Fruit fly (Drosophila melanogaster) whole organism: ENCODE data around the gene Pkd2.

Experiments used
- Dll ChIP-seq: fragments of >200 bp; optimal IDR thresholded peaks from 2 replicates; lab custom pipeline; 2017
- psq ChIP-seq: fragments of >200 bp; optimal IDR thresholded peaks from 2 replicates; lab custom pipeline; 2017

DNA sequence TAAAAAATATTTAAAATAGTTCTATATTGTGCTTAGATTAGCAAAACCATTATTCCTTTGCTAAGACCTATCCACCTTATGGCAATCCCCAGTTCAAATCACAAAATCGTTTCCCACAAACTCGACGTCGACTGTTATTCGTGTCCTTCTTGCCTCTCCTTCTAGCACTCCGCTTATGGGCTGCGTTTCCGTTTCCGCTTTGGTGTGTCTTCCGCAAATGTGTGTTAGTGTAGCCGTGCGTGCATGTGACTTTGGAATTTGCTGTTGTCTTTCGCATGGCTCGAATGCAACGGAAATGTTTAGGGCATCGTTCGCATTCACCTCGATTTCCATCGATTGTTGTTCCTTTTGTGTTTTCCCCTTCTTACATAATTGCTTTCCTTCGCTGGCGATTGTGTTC is 34.9 kb upstream of the Pkd2 start:
- TF ChIP-seq Dll (lab: Kevin White, UChicago) (no peak), psq (lab: Kevin White, UChicago) (no peak)
